Worm (Caenorhabditis elegans): ENCODE data around the gene Y75B8A.31.

- TF ChIP-seq B0310.2 (tag; optimal IDR thresholded peaks at IDR 0.05) (no peak), hmg-4 (GFP tag; optimal IDR thresholded peaks at IDR 0.05) (no peak), ama-1 (optimal IDR thresholded peaks at IDR 0.05) (no peak), ets-7 (tag; optimal IDR thresholded peaks at IDR 0.05) (no peak)
Observed at ce11 chrIII:12315179-12315578, 36.3 kb upstream of the Y75B8A.31 start, which contains the start of gene Y75B8A.37.
